Worm (Caenorhabditis elegans) whole organism, L2 larva: ENCODE results near the gene moc-2.

Experiments
- C34F6.9 ChIP-seq: fragments of 150-350 bp; optimal IDR thresholded peaks from 2 replicates; lab custom pipeline; 2014; ENCODE audit warnings: missing biosample characterization, missing genetic modification characterization
- Y55F3AM.14 ChIP-seq: fragments of 200-800 bp; sonication (Bioruptor generic); optimal IDR thresholded peaks from 2 replicates; lab custom pipeline; 2018; ENCODE audit warnings: mild to moderate bottlenecking, missing genetic modification characterization, missing compliant biosample characterization
- alr-1 ChIP-seq: fragments of 150-350 bp; optimal IDR thresholded peaks from 2 replicates; lab custom pipeline; 2014; ENCODE audit warnings: missing biosample characterization, missing genetic modification characterization
- ama-1 ChIP-seq: fragments of 150-350 bp; optimal IDR thresholded peaks from 2 replicates; lab custom pipeline; 2018; ENCODE audit warnings: inconsistent platforms
- ceh-82 ChIP-seq: fragments of 150-350 bp; optimal IDR thresholded peaks from 2 replicates; lab custom pipeline; 2014; ENCODE audit warnings: missing biosample characterization, missing genetic modification characterization
- crh-2 ChIP-seq: sonication (generic microtip); optimal IDR thresholded peaks from 2 replicates; lab custom pipeline; 2017; ENCODE audit warnings: missing biosample characterization, missing genetic modification characterization
- elt-1 ChIP-seq: fragments of 150-350 bp; optimal IDR thresholded peaks from 2 replicates; lab custom pipeline; 2014; ENCODE audit warnings: missing biosample characterization, missing genetic modification characterization
- elt-3 ChIP-seq: sonication (generic microtip); optimal IDR thresholded peaks from 2 replicates; lab custom pipeline; 2017; ENCODE audit warnings: missing biosample characterization, missing genetic modification characterization
- fos-1 ChIP-seq: fragments of 150-350 bp; optimal IDR thresholded peaks from 2 replicates; lab custom pipeline; 2014; ENCODE audit warnings: missing biosample characterization, missing genetic modification characterization
- gmeb-1 ChIP-seq: fragments of 150-350 bp; optimal IDR thresholded peaks from 2 replicates; lab custom pipeline; 2014; ENCODE audit warnings: missing biosample characterization, missing genetic modification characterization
- lin-11 ChIP-seq: fragments of 150-350 bp; sonication (generic microtip); optimal IDR thresholded peaks from 2 replicates; lab custom pipeline; 2014; ENCODE audit warnings: missing biosample characterization, missing genetic modification characterization, inconsistent platforms, mixed read lengths
- lin-13 ChIP-seq: fragments of 150-350 bp; optimal IDR thresholded peaks from 2 replicates; lab custom pipeline; 2014; ENCODE audit warnings: missing biosample characterization, missing genetic modification reagents, missing genetic modification characterization
- lin-39 ChIP-seq: fragments of 150-350 bp; optimal IDR thresholded peaks from 2 replicates; lab custom pipeline; 2014; ENCODE audit warnings: missing biosample characterization, missing genetic modification reagents, missing genetic modification characterization
- mbf-1 ChIP-seq: sonication (generic microtip); optimal IDR thresholded peaks from 2 replicates; lab custom pipeline; 2017; ENCODE audit warnings: missing biosample characterization, missing genetic modification characterization
- mdl-1 ChIP-seq, 2 experiments: fragments of 150-350 bp in 1 of 2; sonication (generic microtip) in 1 of 2; optimal IDR thresholded peaks; 2 replicates each; lab custom pipeline; 2017; ENCODE audit warnings: missing biosample characterization in 2 of 2, missing genetic modification characterization in 2 of 2
- nhr-129 ChIP-seq: fragments of 150-350 bp; optimal IDR thresholded peaks from 2 replicates; lab custom pipeline; 2014; ENCODE audit warnings: missing biosample characterization, missing genetic modification characterization
- nhr-23 ChIP-seq: fragments of 150-350 bp; optimal IDR thresholded peaks from 2 replicates; lab custom pipeline; 2014; ENCODE audit warnings: missing biosample characterization, missing genetic modification reagents, missing genetic modification characterization
- nhr-237 ChIP-seq: fragments of 150-350 bp; optimal IDR thresholded peaks from 2 replicates; lab custom pipeline; 2014; ENCODE audit warnings: missing biosample characterization, missing genetic modification characterization
- nhr-25 ChIP-seq: fragments of 150-350 bp; sonication (generic microtip); optimal IDR thresholded peaks from 3 replicates; lab custom pipeline; 2014; ENCODE audit warnings: missing biosample characterization, missing genetic modification characterization
- sem-4 ChIP-seq: fragments of 150-350 bp; optimal IDR thresholded peaks from 2 replicates; lab custom pipeline; 2014; ENCODE audit warnings: missing biosample characterization, missing genetic modification reagents, missing genetic modification characterization
- skn-1 ChIP-seq: sonication (generic microtip); optimal IDR thresholded peaks from 2 replicates; lab custom pipeline; 2017; ENCODE audit warnings: missing biosample characterization, missing genetic modification characterization
- sma-3 ChIP-seq: sonication (generic microtip); optimal IDR thresholded peaks from 2 replicates; lab custom pipeline; 2016; ENCODE audit warnings: missing genetic modification reagents, missing genetic modification characterization, missing compliant biosample characterization
- sma-9 ChIP-seq, 2 experiments: fragments of 150-350 bp in 1 of 2; sonication (generic microtip) in 1 of 2; optimal IDR thresholded peaks; 2 replicates each; lab custom pipeline; 2014 to 2016; ENCODE audit warnings: missing genetic modification characterization in 2 of 2, mild to moderate bottlenecking in 1 of 2, missing biosample characterization in 1 of 2, missing compliant biosample characterization in 1 of 2, missing genetic modification reagents in 1 of 2, moderate library complexity in 1 of 2
- unc-55 ChIP-seq: fragments of 150-350 bp; sonication (generic microtip); optimal IDR thresholded peaks from 3 replicates; lab custom pipeline; 2014; ENCODE audit warnings: missing biosample characterization, missing genetic modification reagents, missing genetic modification characterization
- unc-62 ChIP-seq: fragments of 150-350 bp; optimal IDR thresholded peaks from 2 replicates; lab custom pipeline; 2014; ENCODE audit warnings: missing biosample characterization, missing genetic modification reagents, missing genetic modification characterization
- ztf-4 ChIP-seq: fragments of 150-350 bp; optimal IDR thresholded peaks from 2 replicates; lab custom pipeline; 2014; ENCODE audit warnings: missing biosample characterization, missing genetic modification characterization

The moc-2 gene

DNA sequence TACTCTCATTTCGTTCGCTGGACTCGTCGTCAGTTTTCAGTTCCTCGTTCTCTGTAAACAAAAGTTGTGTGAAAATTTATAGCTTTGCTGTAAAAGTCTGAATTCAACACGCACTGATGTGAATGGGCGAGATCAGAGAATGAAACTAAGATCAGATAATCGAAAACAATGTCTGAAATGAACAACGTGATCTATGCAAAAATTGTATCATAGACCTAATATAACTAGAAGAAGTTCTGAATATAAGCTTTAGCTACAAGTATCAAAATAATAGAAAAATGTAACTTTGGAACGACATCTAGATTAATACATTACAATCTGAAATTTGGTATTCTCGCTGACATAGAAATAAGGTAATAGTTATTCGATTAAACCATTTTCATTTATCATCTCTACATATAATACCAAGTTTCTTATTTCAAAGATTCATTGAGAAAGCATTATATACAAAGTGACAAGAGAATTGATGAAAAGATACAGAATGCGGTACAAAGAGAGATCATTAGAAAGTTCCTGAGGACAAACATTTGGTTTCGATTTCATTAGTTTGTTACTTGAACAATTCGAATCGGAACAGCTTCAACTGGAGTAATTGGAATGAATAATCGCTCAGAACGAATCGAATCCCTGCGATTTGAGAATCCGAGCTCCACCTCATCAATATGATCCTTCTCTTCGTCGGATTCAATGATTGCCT is at the start of gene moc-2:
Gene moc-2 (minus strand): TSS at position 51 of the 697 bp plus-strand sequence.
- TF ChIP-seq lin-13 (GFP tag; lab: Kevin White, UChicago) (no peak), nhr-129 (tag; lab: Kevin White, UChicago) (no peak), skn-1 (no peak), elt-3 (tag; lab: Kevin White, UChicago) (no peak), nhr-237 (no peak)

DNA sequence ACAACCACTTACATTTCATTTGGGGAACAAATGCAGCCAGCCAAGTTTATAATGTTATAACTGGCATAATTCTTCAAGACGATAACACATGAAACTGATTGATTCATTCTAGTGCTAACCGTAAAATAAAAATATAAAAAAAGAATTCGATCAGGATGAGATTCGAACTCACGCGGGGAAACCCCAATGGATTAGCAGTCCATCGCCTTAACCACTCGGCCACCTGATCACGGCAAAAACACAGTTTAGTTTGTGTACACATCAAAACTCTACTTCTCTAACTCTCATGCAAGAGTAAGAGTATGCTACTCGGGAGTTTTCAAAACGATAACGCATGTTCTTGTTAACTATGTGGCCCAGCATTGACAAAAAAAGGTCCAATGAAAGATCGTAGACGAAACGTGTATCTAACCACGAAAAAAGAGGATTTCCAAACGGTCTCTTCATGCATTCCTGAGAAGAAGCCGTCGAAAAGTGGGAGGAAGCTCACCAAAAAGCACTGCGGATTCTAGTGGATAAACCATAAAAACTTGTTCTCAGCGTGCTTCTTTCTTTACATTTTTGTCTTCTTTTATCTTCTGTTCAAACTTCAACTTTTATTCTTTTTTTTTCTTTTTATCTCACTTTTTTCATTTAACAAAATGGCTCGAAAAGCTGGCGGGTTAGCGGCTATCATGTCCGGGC is 47.9 kb upstream of the moc-2 start, which contains the start of gene twk-10:
Gene twk-10 (plus strand): TSS at position 634 of the 684 bp plus-strand sequence.
- TF ChIP-seq sma-9 (GFP tag; optimal IDR thresholded peaks at IDR 0.05; lab: Kevin White, UChicago) = peak; percentile 43
- no peak for TF ChIP-seq sma-9 (tag; optimal IDR thresholded peaks at IDR 0.05; lab: Kevin White, UChicago)
- no peak for TF ChIP-seq sem-4 (tag; lab: Kevin White, UChicago)
- TF ChIP-seq C34F6.9 (tag; lab: Kevin White, UChicago) = peak; percentile 18
- peak; percentile 54 for TF ChIP-seq nhr-129 (tag; lab: Kevin White, UChicago)
- TF ChIP-seq fos-1 = peak; percentile 59
- peak; percentile 19 for TF ChIP-seq sma-3
- TF ChIP-seq nhr-25 (tag; lab: Kevin White, UChicago) = no peak
- TF ChIP-seq, all 48 proteins: peak for 5

- no peak for TF ChIP-seq nhr-25 (tag; lab: Kevin White, UChicago)
- no peak for TF ChIP-seq unc-62 (GFP tag; lab: Kevin White, UChicago)
- no peak for TF ChIP-seq elt-1
- no peak for TF ChIP-seq ztf-4
- no peak for TF ChIP-seq skn-1
- TF ChIP-seq sma-9 (GFP tag; optimal IDR thresholded peaks at IDR 0.05; lab: Kevin White, UChicago) = no peak
- TF ChIP-seq sma-9 (tag; optimal IDR thresholded peaks at IDR 0.05; lab: Kevin White, UChicago) = no peak
- TF ChIP-seq alr-1 = no peak
- no peak for TF ChIP-seq mdl-1 (tag; optimal IDR thresholded peaks at IDR 0.05; lab: Kevin White, UChicago)
Measured at ce11 chrV:6549871-6550270, 45.9 kb upstream of the moc-2 start, which contains the start of gene lipl-4. Gene lipl-4 (plus strand): TSS chrV:6550171.

DNA sequence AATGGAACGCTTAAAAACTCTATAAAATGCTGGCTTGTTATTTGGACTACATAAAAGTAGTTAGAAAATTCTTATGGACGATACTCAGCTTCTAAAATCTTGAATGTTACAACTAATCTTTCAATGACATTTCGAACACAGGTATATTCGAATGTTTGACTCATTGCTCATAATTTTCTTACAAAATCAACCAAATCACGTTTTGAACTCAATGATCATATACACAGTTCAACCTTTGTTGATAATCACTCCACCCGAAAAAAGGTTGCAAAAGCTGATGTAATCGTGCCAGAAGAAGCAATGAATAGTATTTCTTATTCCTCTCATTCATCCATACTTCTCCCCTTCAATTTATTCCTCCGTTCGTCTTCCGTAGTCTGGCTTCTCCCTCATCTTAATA is 45.2 kb upstream of the moc-2 start, which contains the start of gene K04A8.20:
Gene K04A8.20 (plus strand): TSS at position 301 of the 400 bp plus-strand sequence.
- TF ChIP-seq ceh-82 (tag; lab: Kevin White, UChicago) (no peak), Y55F3AM.14 (no peak), gmeb-1 (tag; lab: Kevin White, UChicago) (no peak)

DNA sequence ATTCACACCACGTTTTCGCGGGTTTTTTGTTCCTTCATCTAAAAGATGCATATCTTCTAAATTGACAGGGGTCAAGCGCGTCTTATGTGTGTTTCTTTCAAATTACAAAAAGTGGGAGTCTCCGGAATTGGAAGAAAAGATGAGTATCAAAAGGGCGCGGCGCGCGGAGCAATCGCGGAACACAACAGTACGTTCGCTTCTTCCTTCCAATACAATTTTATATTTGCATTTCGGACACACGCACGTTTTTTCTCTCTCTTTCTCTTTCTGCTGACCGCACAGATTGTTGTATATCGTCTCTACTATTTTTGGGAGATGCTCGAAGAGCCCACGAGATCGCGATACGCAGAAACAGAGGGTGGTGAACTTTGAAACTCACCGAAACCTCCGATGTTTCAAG is 44.3 kb upstream of the moc-2 start:
- TF ChIP-seq mbf-1 (tag; lab: Kevin White, UChicago) = no peak
- no peak for TF ChIP-seq ama-1
- no peak for TF ChIP-seq elt-1
- no peak for TF ChIP-seq nhr-25 (tag; lab: Kevin White, UChicago)

DNA sequence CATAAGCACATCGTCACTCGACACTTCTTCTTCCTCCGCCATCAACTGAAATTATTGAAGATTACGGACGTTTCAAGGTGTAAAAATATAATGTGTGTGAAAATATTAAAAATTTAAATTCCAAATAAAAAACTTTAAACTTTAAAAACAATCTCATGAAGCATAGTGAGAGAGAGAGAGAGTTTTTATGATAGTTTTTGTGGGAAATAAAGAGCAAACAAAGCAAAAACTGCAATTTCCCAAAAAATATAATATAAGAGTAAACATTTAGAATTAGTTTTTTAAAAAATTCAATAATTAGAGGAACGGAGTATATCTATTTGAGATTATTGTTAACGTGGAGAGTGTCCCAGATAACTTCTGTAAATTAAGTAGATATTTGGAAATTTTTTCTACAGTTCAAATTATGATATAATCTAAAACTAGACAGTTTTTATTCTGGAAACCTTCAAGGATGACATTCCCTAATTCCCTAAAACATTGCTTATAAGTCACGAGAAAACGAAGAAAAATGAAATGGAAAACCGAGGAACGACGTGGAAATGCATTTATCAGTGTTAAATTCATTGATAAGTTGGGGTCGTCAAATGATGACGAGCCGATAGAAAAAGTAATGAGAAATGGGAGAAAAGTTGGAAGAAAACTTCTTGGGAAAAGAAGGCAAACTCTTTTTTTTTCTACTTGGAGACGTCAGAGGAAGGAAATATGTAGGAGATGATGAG is 42.6 kb upstream of the moc-2 start, which contains the start of gene dre-1:
Gene dre-1 (minus strand): TSS at position 51 of the 722 bp plus-strand sequence.
- no peak for TF ChIP-seq nhr-23 (tag; lab: Kevin White, UChicago)
- peak; percentile 8 for TF ChIP-seq unc-55 (GFP tag; lab: Kevin White, UChicago)
- TF ChIP-seq fos-1 = peak; percentile 82
- peak; percentile 6 for TF ChIP-seq crh-2 (tag; lab: Kevin White, UChicago)
- TF ChIP-seq, all 48 proteins: peak for 3

- TF ChIP-seq lin-11 (tag; lab: Kevin White, UChicago) (no peak), sma-3 (peak; percentile 4), sma-9 (GFP tag; optimal IDR thresholded peaks at IDR 0.05; lab: Kevin White, UChicago) (peak; percentile 30), sma-9 (tag; optimal IDR thresholded peaks at IDR 0.05; lab: Kevin White, UChicago) (no peak), fos-1 (peak; percentile 8), mbf-1 (tag; lab: Kevin White, UChicago) (no peak), lin-39 (no peak)
Measured at ce11 chrV:6544999-6545398, 41.0 kb upstream of the moc-2 start.
